Worm (Caenorhabditis elegans) whole organism, late embryonic: ENCODE data around the gene vab-3.

Source experiments
- ama-1 ChIP-seq: fragments of 150-350 bp; optimal IDR thresholded peaks from 2 replicates; lab custom pipeline; 2014
- ceh-22 ChIP-seq: sonication (generic microtip); optimal IDR thresholded peaks from 2 replicates; lab custom pipeline; 2017; ENCODE audit warnings: missing biosample characterization, missing genetic modification characterization
- che-1 ChIP-seq: sonication (generic microtip); optimal IDR thresholded peaks from 2 replicates; lab custom pipeline; 2016; ENCODE audit warnings: mild to moderate bottlenecking, missing genetic modification characterization, missing compliant biosample characterization
- elt-2 ChIP-seq: sonication (generic microtip); optimal IDR thresholded peaks from 2 replicates; lab custom pipeline; 2016; ENCODE audit warnings: missing genetic modification reagents, missing genetic modification characterization, missing compliant biosample characterization
- gmeb-2 ChIP-seq: sonication (generic microtip); optimal IDR thresholded peaks from 2 replicates; lab custom pipeline; 2016; ENCODE audit warnings: missing genetic modification characterization, inconsistent platforms, missing compliant biosample characterization
- lin-11 ChIP-seq: fragments of 200-800 bp; sonication (Bioruptor generic); optimal IDR thresholded peaks from 2 replicates; lab custom pipeline; 2018; ENCODE audit warnings: mild to moderate bottlenecking, missing genetic modification characterization, missing compliant biosample characterization
- odd-2 ChIP-seq: sonication (generic microtip); optimal IDR thresholded peaks from 2 replicates; lab custom pipeline; 2017; ENCODE audit warnings: antibody characterized with exemption, mild to moderate bottlenecking, missing genetic modification characterization, missing compliant biosample characterization
- tbx-2 ChIP-seq: sonication (generic microtip); optimal IDR thresholded peaks from 2 replicates; lab custom pipeline; 2016; ENCODE audit warnings: missing genetic modification characterization, missing compliant biosample characterization

- TF ChIP-seq tbx-2 (tag; lab: Kevin White, UChicago), result no peak
- no peak for TF ChIP-seq lin-11 (tag; lab: Kevin White, UChicago)
- no peak for TF ChIP-seq che-1
- no peak for TF ChIP-seq odd-2
- no peak for TF ChIP-seq gmeb-2 (tag; lab: Kevin White, UChicago)
- TF ChIP-seq ama-1 (lab: Kevin White, UChicago), result no peak
- TF ChIP-seq ceh-22 (tag; lab: Kevin White, UChicago), result no peak
- no peak for TF ChIP-seq elt-2 (tag; lab: Kevin White, UChicago)
Observed at ce11 chrX:10527414-10527813, 27.7 kb downstream of the vab-3 start.
